Worm (Caenorhabditis elegans) whole organism, L4 larva: Measurements from ENCODE around the gene ZK185.1.
A peak's percentile ranks its signal among the peaks of the same experiment; 100 is the strongest.

Experiments used
- ceh-32 ChIP-seq: sonication (generic microtip); optimal IDR thresholded peaks from 2 replicates; lab custom pipeline; 2016; ENCODE audit warnings: mild to moderate bottlenecking, missing genetic modification characterization, missing compliant biosample characterization; ENCODE audit not compliant: poor library complexity
- ces-1 ChIP-seq: fragments of 150-350 bp; sonication (generic microtip); optimal IDR thresholded peaks from 4 replicates; lab custom pipeline; 2014; ENCODE audit warnings: missing biosample characterization, missing genetic modification reagents, missing genetic modification characterization
- dmd-6 ChIP-seq: fragments of 200-800 bp; sonication (Bioruptor generic); IDR thresholded peaks from 2 replicates; pipeline ENCODE4 v1.3.6; 2022; ENCODE audit warnings: missing genetic modification reagents, missing genetic modification characterization, missing compliant biosample characterization
- lin-13 ChIP-seq: fragments of 150-350 bp; optimal IDR thresholded peaks from 2 replicates; lab custom pipeline; 2014; ENCODE audit warnings: missing biosample characterization, missing genetic modification reagents, missing genetic modification characterization
- mxl-2 ChIP-seq: fragments of 200-800 bp; sonication (Bioruptor generic); conservative IDR thresholded peaks from 2 replicates; pipeline ENCODE4 v1.3.6; 2022; ENCODE audit warnings: missing genetic modification reagents, missing genetic modification characterization, missing compliant biosample characterization
- nhr-10 ChIP-seq: fragments of 150-350 bp; optimal IDR thresholded peaks from 2 replicates; lab custom pipeline; 2014; ENCODE audit warnings: missing biosample characterization, missing genetic modification characterization

ce11 chrIV:4557731-4558130 is 9.4 kb downstream of the ZK185.1 start:
- no peak for TF ChIP-seq lin-13 (GFP tag; lab: Kevin White, UChicago)
- no peak for TF ChIP-seq nhr-10 (tag; lab: Kevin White, UChicago)
- TF ChIP-seq ces-1 (GFP tag; lab: Kevin White, UChicago): no peak
- no peak for TF ChIP-seq ceh-32 (tag; lab: Kevin White, UChicago)
- TF ChIP-seq mxl-2: no peak
- TF ChIP-seq dmd-6: peak; percentile 57
